Fruit fly (Drosophila melanogaster): ENCODE results near the gene CG2116.

The CG2116 gene

DNA sequence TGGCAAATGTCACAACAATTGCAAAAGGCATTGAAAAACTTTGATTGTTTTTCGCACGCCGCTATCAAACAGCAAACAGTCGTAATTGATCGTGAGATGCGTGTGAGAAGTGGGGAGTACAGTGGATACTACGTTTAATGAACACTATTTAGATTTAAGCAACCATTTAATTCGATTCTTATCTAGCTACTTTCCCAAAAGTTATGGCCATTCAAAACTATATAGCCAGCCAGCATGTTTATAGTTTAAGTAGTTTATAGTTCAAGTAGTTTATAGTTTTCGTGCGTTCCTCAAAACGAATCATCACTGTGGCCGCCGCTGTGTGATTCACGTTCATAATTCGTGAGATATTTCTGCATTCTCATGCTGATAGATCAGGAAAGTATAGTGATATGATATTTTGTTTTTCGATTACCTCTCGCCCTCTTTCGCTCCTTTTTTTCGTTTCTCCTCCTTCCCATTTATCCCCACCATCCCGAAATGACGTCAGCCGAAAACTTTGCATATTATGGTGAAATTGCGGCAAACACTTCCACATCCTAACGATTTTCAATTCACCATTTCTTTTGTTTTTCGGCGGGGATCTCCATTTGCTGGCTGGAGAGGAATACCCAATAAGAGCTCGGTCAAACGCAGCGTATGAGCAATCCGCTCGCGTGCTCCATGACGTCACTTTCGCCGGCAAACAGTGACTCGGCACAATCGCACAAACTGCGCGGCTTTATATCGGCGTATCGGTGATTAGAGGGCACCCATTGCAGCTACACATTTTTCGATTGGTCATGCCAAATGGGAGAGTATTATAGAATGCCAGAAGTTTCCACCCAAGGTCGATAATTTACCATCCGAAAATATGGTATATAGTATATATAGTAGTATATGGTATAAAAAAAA lies 16.0 kb upstream of the CG2116 start (continued):
- peak; percentile 52; the same call in 1 of the 2 replicates for TF ChIP-seq CG11085 (GFP tag; IDR thresholded peaks at IDR 0.05)
- no peak for TF ChIP-seq chm (GFP tag; IDR thresholded peaks at IDR 0.05)
- TF ChIP-seq CG18764 (GFP tag; optimal IDR thresholded peaks at IDR 0.05), result no peak
- peak; percentile 55 for TF ChIP-seq CG18619 (GFP tag; optimal IDR thresholded peaks at IDR 0.05)
- TF ChIP-seq chif (GFP tag; optimal IDR thresholded peaks at IDR 0.05), result peak in 1 of 2 experiments; percentile 5
- peak; percentile 48 for TF ChIP-seq CG4854 (GFP tag; optimal IDR thresholded peaks at IDR 0.05)
- TF ChIP-seq Nf-YC (tag; optimal IDR thresholded peaks at IDR 0.05), result peak; percentile 12
- no peak for TF ChIP-seq Vsx1 (GFP tag; optimal IDR thresholded peaks at IDR 0.05)
- TF ChIP-seq mirr (GFP tag; optimal IDR thresholded peaks at IDR 0.05), result no peak
- peak; percentile 12 for TF ChIP-seq CG4820 (GFP tag; optimal IDR thresholded peaks at IDR 0.05)
- peak; percentile 52 for TF ChIP-seq CG17328 (GFP tag; IDR thresholded peaks at IDR 0.05)
- no peak for TF ChIP-seq Gsc (GFP tag; IDR thresholded peaks at IDR 0.05)
- TF ChIP-seq CG15011 (GFP tag; optimal IDR thresholded peaks at IDR 0.05), result peak; percentile 43
- TF ChIP-seq Awh (GFP tag; IDR thresholded peaks at IDR 0.05), result no peak
- peak; percentile 10 for TF ChIP-seq Jarid2 (GFP tag; optimal IDR thresholded peaks at IDR 0.05)
- no peak for TF ChIP-seq knrl (GFP tag; IDR thresholded peaks at IDR 0.05; ENCODE audit: partially characterized antibody)
- no peak for TF ChIP-seq zen2 (GFP tag; IDR thresholded peaks at IDR 0.05; ENCODE audit: partially characterized antibody)
- TF ChIP-seq luna (GFP tag; optimal IDR thresholded peaks at IDR 0.05), result peak; percentile 18
- TF ChIP-seq vnd (GFP tag; IDR thresholded peaks at IDR 0.05; ENCODE audit: partially characterized antibody), result no peak
- TF ChIP-seq mld (GFP tag; IDR thresholded peaks at IDR 0.05; ENCODE audit: partially characterized antibody), result no peak
- TF ChIP-seq Hr39 (optimal IDR thresholded peaks at IDR 0.05), result no peak
- TF ChIP-seq CG14050 (GFP tag; IDR thresholded peaks at IDR 0.05), result peak; percentile 40; the same call in 1 of the 3 replicates
- no peak for TF ChIP-seq gcm (GFP tag; optimal IDR thresholded peaks at IDR 0.05)
- TF ChIP-seq MESR4 (GFP tag; optimal IDR thresholded peaks at IDR 0.05), result no peak
- no peak for TF ChIP-seq CG17802 (tag; optimal IDR thresholded peaks at IDR 0.05)
- TF ChIP-seq Blimp-1 (GFP tag; optimal IDR thresholded peaks at IDR 0.05), result peak; percentile 17
- no peak for TF ChIP-seq jing (GFP tag; optimal IDR thresholded peaks at IDR 0.05)
- TF ChIP-seq CG11093 (GFP tag; IDR thresholded peaks at IDR 0.05), result 0 out of 3 replicates have a peak, but pooled peaks have one; percentile 42
- no peak for TF ChIP-seq CG10979 (tag; optimal IDR thresholded peaks at IDR 0.05)
- TF ChIP-seq hkb (optimal IDR thresholded peaks at IDR 0.05), result no peak
- TF ChIP-seq hkb (GFP tag; IDR thresholded peaks at IDR 0.05), result peak; percentile 41; the same call in 1 of the 2 replicates
- peak; percentile 75 for TF ChIP-seq Fer1 (GFP tag; optimal IDR thresholded peaks at IDR 0.05)
- TF ChIP-seq CG4424 (GFP tag; optimal IDR thresholded peaks at IDR 0.05), result peak; percentile 4
- TF ChIP-seq tna (GFP tag; IDR thresholded peaks at IDR 0.05; ENCODE audit: partially characterized antibody), result no peak
- no peak for TF ChIP-seq Ssrp (tag; optimal IDR thresholded peaks at IDR 0.05)
- TF ChIP-seq exex (tag; optimal IDR thresholded peaks at IDR 0.05), result peak; percentile 42
- TF ChIP-seq CG11398 (GFP tag; optimal IDR thresholded peaks at IDR 0.05), result no peak
- TF ChIP-seq CG2712 (tag; optimal IDR thresholded peaks at IDR 0.05), result peak; percentile 38
- no peak for TF ChIP-seq lola (GFP tag; optimal IDR thresholded peaks at IDR 0.05)
- TF ChIP-seq Dll (GFP tag; IDR thresholded peaks at IDR 0.05; ENCODE audit: partially characterized antibody), result no peak
- TF ChIP-seq zfh2 (GFP tag; optimal IDR thresholded peaks at IDR 0.05), result peak; percentile 78
- TF ChIP-seq Hr51 (GFP tag; optimal IDR thresholded peaks at IDR 0.05), result peak in 1 of 2 experiments; percentile 66
- TF ChIP-seq mam (GFP tag; optimal IDR thresholded peaks at IDR 0.05), result peak; percentile 74
- peak; percentile 51 for TF ChIP-seq CrebB (tag; optimal IDR thresholded peaks at IDR 0.05)
- no peak for TF ChIP-seq CG4617 (GFP tag; optimal IDR thresholded peaks at IDR 0.05; ENCODE audit: borderline replicate concordance)
- TF ChIP-seq Fer3 (tag; optimal IDR thresholded peaks at IDR 0.05), result peak; percentile 82
- TF ChIP-seq caup (GFP tag; optimal IDR thresholded peaks at IDR 0.05; ENCODE audit: severe bottlenecking), result peak; percentile 67
